Fruit fly (Drosophila melanogaster) whole organism, embryonic: ENCODE results near the gene CG5390.

Source experiments
- CG10147 ChIP-seq: fragments of 200-800 bp; sonication (Bioruptor generic); optimal IDR thresholded peaks from 2 replicates; lab custom pipeline; 2019; ENCODE audit warnings: missing biosample characterization, mild to moderate bottlenecking, missing genetic modification characterization, moderate library complexity
- CG10979 ChIP-seq: fragments of 200-800 bp; sonication (Bioruptor generic); optimal IDR thresholded peaks from 2 replicates; lab custom pipeline; 2018; ENCODE audit warnings: missing biosample characterization, mild to moderate bottlenecking, missing genetic modification characterization, moderate library complexity
- CG12299 ChIP-seq: fragments of 200-800 bp; sonication (Bioruptor generic); optimal IDR thresholded peaks from 2 replicates; lab custom pipeline; 2018; ENCODE audit warnings: missing biosample characterization, mild to moderate bottlenecking, missing genetic modification characterization
- CG1233 ChIP-seq: fragments of 200-800 bp; sonication (Bioruptor generic); optimal IDR thresholded peaks from 4 replicates; lab custom pipeline; 2018; ENCODE audit warnings: missing biosample characterization, mild to moderate bottlenecking, missing genetic modification characterization
- CG17328 ChIP-seq: fragments of 200-800 bp; sonication (Bioruptor generic); IDR thresholded peaks from 2 replicates; pipeline ENCODE4 v1.3.6; 2022; ENCODE audit warnings: missing biosample characterization, missing genetic modification characterization
- CG17361 ChIP-seq: fragments of 200-800 bp; sonication (Bioruptor generic); IDR thresholded peaks from 3 replicates; pipeline ENCODE4 v1.3.6; 2022; ENCODE audit warnings: missing biosample characterization, missing genetic modification characterization
- CG17568 ChIP-seq: fragments of 200-800 bp; sonication (Bioruptor generic); optimal IDR thresholded peaks from 2 replicates; lab custom pipeline; 2018; ENCODE audit warnings: missing biosample characterization, mild to moderate bottlenecking, missing genetic modification characterization, moderate library complexity
- CG17802 ChIP-seq: fragments of 200-800 bp; sonication (Bioruptor generic); optimal IDR thresholded peaks from 2 replicates; lab custom pipeline; 2018; ENCODE audit warnings: missing biosample characterization, mild to moderate bottlenecking, missing genetic modification characterization, moderate library complexity
- CG18011 ChIP-seq: fragments of 200-800 bp; sonication (Bioruptor generic); optimal IDR thresholded peaks from 2 replicates; lab custom pipeline; 2017; ENCODE audit warnings: missing biosample characterization, missing genetic modification characterization, mild to moderate bottlenecking, moderate library complexity, missing genotype
- CG18599 ChIP-seq: fragments of 200-800 bp; sonication (Bioruptor generic); optimal IDR thresholded peaks from 3 replicates; lab custom pipeline; 2017; ENCODE audit warnings: missing biosample characterization, missing genetic modification characterization, mild to moderate bottlenecking, moderate library complexity, missing genetic modification reagents
- CG2120 ChIP-seq: fragments of 200-800 bp; sonication (Bioruptor generic); optimal IDR thresholded peaks from 3 replicates; lab custom pipeline; 2016; ENCODE audit warnings: missing biosample characterization, missing genetic modification characterization
- CG2712 ChIP-seq: fragments of 200-800 bp; optimal IDR thresholded peaks from 3 replicates; lab custom pipeline; 2019; ENCODE audit warnings: missing biosample characterization, mild to moderate bottlenecking, missing genetic modification characterization, moderate library complexity
- CG31441 ChIP-seq: fragments of 200-800 bp; sonication (Bioruptor generic); IDR thresholded peaks from 2 replicates; pipeline ENCODE4 v1.3.6; 2022; ENCODE audit warnings: missing biosample characterization, missing genetic modification characterization
- CG4617 ChIP-seq: fragments of 200-800 bp; sonication (Bioruptor generic); optimal IDR thresholded peaks from 3 replicates; lab custom pipeline; 2016; ENCODE audit warnings: missing biosample characterization, missing genetic modification characterization, borderline replicate concordance
- CG7839 ChIP-seq: fragments of 200-800 bp; sonication (Bioruptor generic); optimal IDR thresholded peaks from 3 replicates; lab custom pipeline; 2018; ENCODE audit warnings: missing biosample characterization, mild to moderate bottlenecking, missing genetic modification characterization, moderate library complexity
- CG9797 ChIP-seq: fragments of 200-800 bp; sonication (Bioruptor generic); optimal IDR thresholded peaks from 3 replicates; lab custom pipeline; 2018; ENCODE audit warnings: missing biosample characterization, mild to moderate bottlenecking, missing genetic modification characterization
- D19A ChIP-seq: fragments of 200-800 bp; optimal IDR thresholded peaks from 3 replicates; lab custom pipeline; 2019; ENCODE audit warnings: missing biosample characterization, mild to moderate bottlenecking, missing genetic modification characterization, moderate library complexity
- Hsf ChIP-seq: fragments of 200-800 bp; sonication (Bioruptor generic); optimal IDR thresholded peaks from 3 replicates; lab custom pipeline; 2016; ENCODE audit warnings: missing biosample characterization, missing genetic modification characterization
- MESR4 ChIP-seq: fragments of 200-800 bp; sonication (Bioruptor generic); optimal IDR thresholded peaks from 2 replicates; lab custom pipeline; 2018; ENCODE audit warnings: missing biosample characterization, mild to moderate bottlenecking, missing genetic modification characterization, moderate library complexity
- Max ChIP-seq: fragments of 200-800 bp; sonication (Bioruptor generic); optimal IDR thresholded peaks from 2 replicates; lab custom pipeline; 2016; ENCODE audit warnings: missing biosample characterization, mild to moderate bottlenecking, missing genetic modification characterization
- Med ChIP-seq: fragments of 200-800 bp; sonication (Bioruptor generic); peaks from one replicate; lab custom pipeline; 2016; ENCODE audit warnings: missing biosample characterization, missing genetic modification characterization, mild to moderate bottlenecking, inconsistent platforms, moderate library complexity
- Oli ChIP-seq: fragments of 200-800 bp; sonication (Bioruptor generic); optimal IDR thresholded peaks from 2 replicates; lab custom pipeline; 2018; ENCODE audit warnings: missing biosample characterization, mild to moderate bottlenecking, missing genetic modification characterization, moderate library complexity
- PHDP ChIP-seq: fragments of 200-800 bp; sonication (Bioruptor generic); optimal IDR thresholded peaks from 3 replicates; lab custom pipeline; 2018; ENCODE audit warnings: missing biosample characterization, mild to moderate bottlenecking, missing genetic modification characterization, moderate library complexity
- Scr ChIP-seq: fragments of 200-800 bp; sonication (Bioruptor generic); IDR thresholded peaks from 2 replicates; pipeline ENCODE4 v1.3.6; 2022; ENCODE audit warnings: missing biosample characterization, missing genetic modification characterization; ENCODE audit not compliant: partially characterized antibody
- Side ChIP-seq: fragments of 200-800 bp; sonication (Bioruptor generic); optimal IDR thresholded peaks from 2 replicates; lab custom pipeline; 2016; ENCODE audit warnings: missing biosample characterization, missing genetic modification characterization
- Ssrp ChIP-seq: fragments of 200-800 bp; sonication (Bioruptor generic); optimal IDR thresholded peaks from 2 replicates; lab custom pipeline; 2018; ENCODE audit warnings: missing biosample characterization, mild to moderate bottlenecking, missing genetic modification characterization, moderate library complexity
- Usf ChIP-seq: fragments of 200-800 bp; sonication (Bioruptor generic); optimal IDR thresholded peaks from 2 replicates; lab custom pipeline; 2017; ENCODE audit warnings: missing genotype, missing biosample characterization, missing genetic modification characterization
- Xbp1 ChIP-seq: fragments of 200-800 bp; sonication (Bioruptor generic); optimal IDR thresholded peaks from 3 replicates; lab custom pipeline; 2016; ENCODE audit warnings: missing biosample characterization, mild to moderate bottlenecking, missing genetic modification characterization
- Xrp1 ChIP-seq: fragments of 200-800 bp; sonication (Bioruptor generic); IDR thresholded peaks from 2 replicates; pipeline ENCODE4 v1.3.6; 2022; ENCODE audit warnings: missing biosample characterization, missing genetic modification characterization
- ase ChIP-seq: fragments of 200-800 bp; sonication (Bioruptor generic); IDR thresholded peaks from 3 replicates; pipeline ENCODE4 v1.3.6; 2022; ENCODE audit warnings: missing biosample characterization, missing genetic modification characterization
- az2 ChIP-seq: fragments of 200-800 bp; sonication (Bioruptor generic); optimal IDR thresholded peaks from 3 replicates; lab custom pipeline; 2016; ENCODE audit warnings: missing biosample characterization, missing genetic modification characterization
- bsh ChIP-seq, 2 experiments: fragments of 200-800 bp; sonication (Bioruptor generic); optimal IDR thresholded peaks; 2 replicates each; lab custom pipeline; 2017 to 2018; ENCODE audit warnings: mild to moderate bottlenecking in 2 of 2, missing biosample characterization in 2 of 2, missing genetic modification characterization in 2 of 2, moderate library complexity in 1 of 2
- cato ChIP-seq: fragments of 200-800 bp; sonication (Bioruptor generic); optimal IDR thresholded peaks from 2 replicates; lab custom pipeline; 2016; ENCODE audit warnings: missing biosample characterization, missing genetic modification characterization, borderline replicate concordance
- dmrt99B ChIP-seq: fragments of 200-800 bp; sonication (Bioruptor generic); optimal IDR thresholded peaks from 2 replicates; lab custom pipeline; 2018; ENCODE audit warnings: missing biosample characterization, mild to moderate bottlenecking, missing genetic modification characterization, moderate library complexity
- dpn ChIP-seq, 2 experiments: fragments of 200-800 bp; sonication (Bioruptor generic); optimal IDR thresholded peaks; 3 replicates each; lab custom pipeline; 2016; ENCODE audit warnings: missing biosample characterization in 2 of 2, missing genetic modification characterization in 2 of 2
- gem ChIP-seq: fragments of 200-800 bp; sonication (Bioruptor generic); optimal IDR thresholded peaks from 2 replicates; lab custom pipeline; 2019; ENCODE audit warnings: missing biosample characterization, mild to moderate bottlenecking, missing genetic modification characterization, moderate library complexity
- kni ChIP-seq: fragments of 200-800 bp; sonication (Bioruptor generic); optimal IDR thresholded peaks from 3 replicates; lab custom pipeline; 2017; ENCODE audit warnings: mild to moderate bottlenecking, missing biosample characterization, missing genetic modification reagents, missing genetic modification characterization
- nerfin-1 ChIP-seq: fragments of 200-800 bp; sonication (Bioruptor generic); optimal IDR thresholded peaks from 3 replicates; lab custom pipeline; 2019; ENCODE audit warnings: missing biosample characterization, mild to moderate bottlenecking, missing genetic modification characterization, moderate library complexity
- org-1 ChIP-seq: fragments of 200-800 bp; sonication (Bioruptor generic); optimal IDR thresholded peaks from 2 replicates; lab custom pipeline; 2017; ENCODE audit warnings: missing biosample characterization, missing genetic modification characterization
- prd ChIP-seq, 3 experiments: fragments of >200 bp in 2 of 3; fragments of 200-800 bp in 1 of 3; sonication (Bioruptor generic) in 1 of 3; optimal IDR thresholded peaks in 2 of 3; IDR thresholded peaks in 1 of 3; 2 replicates in 2 of 3; 3 replicates in 1 of 3; pipeline versions ENCODE4 v1.3.6 to Lab custom; 2017 to 2022; ENCODE audit warnings: missing biosample characterization in 1 of 3, missing genetic modification characterization in 1 of 3
- ranshi ChIP-seq: fragments of 200-800 bp; sonication (Bioruptor generic); IDR thresholded peaks from 2 replicates; pipeline ENCODE4 v1.3.6; 2022; ENCODE audit warnings: missing biosample characterization, missing genetic modification characterization
- run ChIP-seq: fragments of 200-800 bp; sonication (Bioruptor generic); optimal IDR thresholded peaks from 3 replicates; lab custom pipeline; 2018; ENCODE audit warnings: missing biosample characterization, mild to moderate bottlenecking, missing genetic modification characterization
- scrt ChIP-seq: fragments of 200-800 bp; sonication (Bioruptor generic); optimal IDR thresholded peaks from 2 replicates; lab custom pipeline; 2018; ENCODE audit warnings: missing biosample characterization, mild to moderate bottlenecking, missing genetic modification characterization, moderate library complexity
- stwl ChIP-seq: fragments of 200-800 bp; sonication (Bioruptor generic); optimal IDR thresholded peaks from 3 replicates; lab custom pipeline; 2018; ENCODE audit warnings: missing biosample characterization, mild to moderate bottlenecking, missing genetic modification characterization, moderate library complexity
- tna ChIP-seq: fragments of 200-800 bp; sonication (Bioruptor generic); IDR thresholded peaks from 2 replicates; pipeline ENCODE4 v1.3.6; 2022; ENCODE audit warnings: missing biosample characterization, missing genetic modification characterization; ENCODE audit not compliant: partially characterized antibody
- toy ChIP-seq: fragments of 200-800 bp; sonication (Bioruptor generic); IDR thresholded peaks from 2 replicates; pipeline ENCODE4 v1.3.6; 2022; ENCODE audit warnings: missing biosample characterization, missing genetic modification characterization
- tup ChIP-seq: fragments of 200-800 bp; sonication (Bioruptor generic); optimal IDR thresholded peaks from 2 replicates; lab custom pipeline; 2016; ENCODE audit warnings: missing biosample characterization, mild to moderate bottlenecking, missing genetic modification characterization, moderate library complexity

Gene CG5390

dm6 chr2L:10299077-10299809 lies 7.2 kb downstream of the CG5390 start (continued):
- TF ChIP-seq toy (GFP tag; lab: Robert Waterston, UW) (no peak), Max (peak; percentile 37), Scr (GFP tag; lab: Robert Waterston, UW) (peak; percentile 28; the same call in 1 of the 2 replicates), CG18599 (GFP tag; lab: Kevin White, UChicago) (no peak), Med (GFP tag; lab: Kevin White, UChicago) (peak; percentile 39), dpn (GFP tag; optimal IDR thresholded peaks at IDR 0.05; lab: Kevin White, UChicago) (peak in 1 of 2 experiments; percentile 8), nerfin-1 (tag; lab: Kevin White, UChicago) (peak; percentile 6), CG31441 (no peak), Xbp1 (GFP tag; lab: Kevin White, UChicago) (peak; percentile 16), CG2712 (tag; lab: Kevin White, UChicago) (peak; percentile 28), CG17568 (GFP tag; lab: Kevin White, UChicago) (peak; percentile 8), PHDP (tag; lab: Kevin White, UChicago) (peak; percentile 33), CG2120 (peak; percentile 0), CG18011 (GFP tag; lab: Kevin White, UChicago) (peak; percentile 12), Hsf (no peak), CG4617 (GFP tag; lab: Kevin White, UChicago) (peak; percentile 77), az2 (GFP tag; lab: Kevin White, UChicago) (no peak), Oli (tag; lab: Kevin White, UChicago) (peak; percentile 17), ase (GFP tag; lab: Robert Waterston, UW) (no peak), Ssrp (tag; lab: Kevin White, UChicago) (peak; percentile 17), gem (tag; lab: Kevin White, UChicago) (peak; percentile 62), CG17361 (GFP tag; lab: Robert Waterston, UW) (no peak), dmrt99B (tag; lab: Kevin White, UChicago) (peak; percentile 34), Xrp1 (GFP tag; lab: Robert Waterston, UW) (peak; percentile 40; the same call in 1 of the 2 replicates), bsh (GFP tag; optimal IDR thresholded peaks at IDR 0.05; lab: Kevin White, UChicago) (peak in 1 of 2 experiments; percentile 25), MESR4 (GFP tag; lab: Kevin White, UChicago) (peak; percentile 70), Side (no peak), CG10979 (peak; percentile 29)

dm6 chr2L:10298306-10298705 lies 8.1 kb downstream of the CG5390 start:
- peak; percentile 24 for TF ChIP-seq CG7839 (tag; lab: Kevin White, UChicago)
- TF ChIP-seq prd (optimal IDR thresholded peaks at IDR 0.05; lab: Kevin White, UChicago) = no peak
- no peak; the same call in 2 of the 3 replicates for TF ChIP-seq prd (GFP tag; IDR thresholded peaks at IDR 0.05; lab: Robert Waterston, UW)
- no peak for TF ChIP-seq Usf (GFP tag; lab: Kevin White, UChicago)
- no peak for TF ChIP-seq CG9797 (GFP tag; lab: Kevin White, UChicago)
- TF ChIP-seq D19A (tag; lab: Kevin White, UChicago) = peak; percentile 53
- no peak for TF ChIP-seq ranshi
- TF ChIP-seq org-1 (GFP tag; lab: Kevin White, UChicago) = no peak
- no peak for TF ChIP-seq dmrt99B (tag; lab: Kevin White, UChicago)
- no peak for TF ChIP-seq kni (GFP tag; lab: Kevin White, UChicago)
- TF ChIP-seq tup (GFP tag; lab: Kevin White, UChicago) = no peak
- no peak for TF ChIP-seq CG17328
- TF ChIP-seq cato (GFP tag; lab: Kevin White, UChicago) = no peak
- no peak for TF ChIP-seq CG17802 (tag; lab: Kevin White, UChicago)
- TF ChIP-seq stwl (tag; lab: Kevin White, UChicago) = peak; percentile 92
- TF ChIP-seq tna (GFP tag; lab: Robert Waterston, UW) = peak; percentile 60
- no peak for TF ChIP-seq run (tag; lab: Kevin White, UChicago)
- no peak for TF ChIP-seq CG31441
- TF ChIP-seq scrt (GFP tag; lab: Kevin White, UChicago) = no peak
- TF ChIP-seq CG1233 (GFP tag; lab: Kevin White, UChicago) = no peak
- TF ChIP-seq CG18011 (GFP tag; lab: Kevin White, UChicago) = peak; percentile 97
- TF ChIP-seq CG10147 (GFP tag; lab: Kevin White, UChicago) = no peak
- no peak for TF ChIP-seq CG12299 (tag; lab: Kevin White, UChicago)
